Worm (Caenorhabditis elegans): ENCODE measurements around the gene rpl-21.

Gene rpl-21

DNA sequence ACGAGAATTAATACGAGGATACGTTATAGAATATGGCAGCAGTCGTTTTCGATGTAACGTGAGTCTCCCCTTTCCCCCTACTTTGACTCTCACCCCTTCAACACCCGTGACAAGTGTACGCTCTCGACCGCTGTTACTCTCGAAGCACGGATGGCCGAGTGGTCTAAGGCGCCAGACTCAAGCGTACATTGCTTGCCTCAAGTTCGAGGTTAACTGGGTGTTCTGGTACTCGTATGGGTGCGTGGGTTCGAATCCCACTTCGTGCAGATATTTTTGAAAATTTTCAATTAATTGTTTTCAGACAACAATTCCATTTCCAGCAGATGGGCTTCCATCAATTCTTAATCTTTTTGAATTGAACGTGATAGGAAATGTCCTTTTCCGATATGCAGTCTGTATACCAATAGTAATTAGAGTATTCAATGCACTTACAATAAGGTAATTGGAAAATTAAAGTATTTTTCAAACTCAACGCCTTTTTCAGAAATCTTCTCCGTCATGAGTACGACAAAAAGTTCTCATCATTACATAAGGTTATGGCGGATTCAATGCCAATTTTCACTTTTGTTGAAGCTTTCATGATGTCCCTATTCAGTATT, 20.5 kb downstream of the rpl-21 start (continued):
- TF ChIP-seq Y53G8AR.9 (GFP tag; conservative IDR thresholded peaks at IDR 0.05) (peak; percentile 64; the same call in 1 of the 2 replicates), mes-4 (tag; optimal IDR thresholded peaks at IDR 0.05) (peak; percentile 76), nhr-179 (tag; optimal IDR thresholded peaks at IDR 0.05) (no peak), mxl-1 (tag; optimal IDR thresholded peaks at IDR 0.05) (peak; percentile 87), B0261.1 (tag; optimal IDR thresholded peaks at IDR 0.05) (peak; percentile 93), zim-3 (tag; optimal IDR thresholded peaks at IDR 0.05) (peak; percentile 88), lin-40 (tag; optimal IDR thresholded peaks at IDR 0.05) (peak; percentile 71), unc-130 (GFP tag; optimal IDR thresholded peaks at IDR 0.05) (peak; percentile 42), nhr-27 (tag; optimal IDR thresholded peaks at IDR 0.05) (no peak), Y95B8A.8 (GFP tag; IDR thresholded peaks at IDR 0.05) (peak; percentile 71; the same call in 1 of the 2 replicates), T07F8.4 (tag; optimal IDR thresholded peaks at IDR 0.05) (peak; percentile 83), pbrm-1 (GFP tag; IDR thresholded peaks at IDR 0.05) (peak; percentile 85), B0019.2 (GFP tag; conservative IDR thresholded peaks at IDR 0.05) (0 out of 2 replicates have a peak, but pooled peaks have one; percentile 46), fkh-3 (tag; optimal IDR thresholded peaks at IDR 0.05) (peak; percentile 42), lin-35 (GFP tag; optimal IDR thresholded peaks at IDR 0.05) (peak in 2 of 3 experiments; percentile 4 to 81), madf-3 (GFP tag; IDR thresholded peaks at IDR 0.05) (no peak), rpc-1 (optimal IDR thresholded peaks at IDR 0.05) (peak; percentile 88), rpc-1 (tag; optimal IDR thresholded peaks at IDR 0.05) (peak; percentile 94), ztf-28 (GFP tag; IDR thresholded peaks at IDR 0.05) (peak; percentile 74; the same call in 1 of the 2 replicates), Y53F4B.3 (GFP tag; IDR thresholded peaks at IDR 0.05) (peak; percentile 64), dpff-1 (tag; optimal IDR thresholded peaks at IDR 0.05) (no peak), hrde-1 (tag; optimal IDR thresholded peaks at IDR 0.05; ENCODE audit: borderline replicate concordance) (peak; percentile 84), F57C9.4 (tag; optimal IDR thresholded peaks at IDR 0.05) (no peak), egrh-3 (GFP tag; IDR thresholded peaks at IDR 0.05) (peak; percentile 52), ama-1 (optimal IDR thresholded peaks at IDR 0.05) (no peak), ama-1 (GFP tag; optimal IDR thresholded peaks at IDR 0.05) (peak in 1 of 2 experiments; percentile 90), egl-44 (GFP tag; IDR thresholded peaks at IDR 0.05) (peak; percentile 90), ztf-26 (tag; optimal IDR thresholded peaks at IDR 0.05) (peak; percentile 67), madf-10 (tag; optimal IDR thresholded peaks at IDR 0.05) (peak; percentile 63), cebp-2 (GFP tag; IDR thresholded peaks at IDR 0.05) (0 out of 2 replicates have a peak, but pooled peaks have one; percentile 83), gei-17 (GFP tag; optimal IDR thresholded peaks at IDR 0.05) (peak; percentile 54), die-1 (tag; optimal IDR thresholded peaks at IDR 0.05) (peak; percentile 92), lag-1 (GFP tag; IDR thresholded peaks at IDR 0.05) (no peak), lsl-1 (GFP tag; optimal IDR thresholded peaks at IDR 0.05) (peak; percentile 57), K11D2.4 (GFP tag; IDR thresholded peaks at IDR 0.05) (peak; percentile 61), akir-1 (GFP tag; optimal IDR thresholded peaks at IDR 0.05) (peak; percentile 38), F57A8.1 (GFP tag; optimal IDR thresholded peaks at IDR 0.05) (peak; percentile 40), cebp-1 (GFP tag; IDR thresholded peaks at IDR 0.05) (no peak), cebp-1 (tag; optimal IDR thresholded peaks at IDR 0.05) (peak; percentile 73), ceh-100 (GFP tag; IDR thresholded peaks at IDR 0.05) (peak; percentile 57), ztf-3 (GFP tag; optimal IDR thresholded peaks at IDR 0.05) (no peak), lin-26 (GFP tag; IDR thresholded peaks at IDR 0.05) (peak; percentile 95), nhr-80 (tag; optimal IDR thresholded peaks at IDR 0.05) (peak; percentile 26), tbx-9 (tag; optimal IDR thresholded peaks at IDR 0.05; ENCODE audit: borderline replicate concordance) (no peak), ceh-79 (tag; optimal IDR thresholded peaks at IDR 0.05) (peak; percentile 37), attf-5 (GFP tag; optimal IDR thresholded peaks at IDR 0.05) (peak; percentile 63), dpl-1 (GFP tag; optimal IDR thresholded peaks at IDR 0.05) (peak; percentile 12), ets-4 (GFP tag; optimal IDR thresholded peaks at IDR 0.05) (peak; percentile 65), sea-2 (GFP tag; IDR thresholded peaks at IDR 0.05) (peak; percentile 79; the same call in 1 of the 2 replicates)

Measured in whole organism, young adult.